Fruit fly (Drosophila melanogaster): ENCODE data around the gene Lsd-2.

Lsd-2 gene

DNA sequence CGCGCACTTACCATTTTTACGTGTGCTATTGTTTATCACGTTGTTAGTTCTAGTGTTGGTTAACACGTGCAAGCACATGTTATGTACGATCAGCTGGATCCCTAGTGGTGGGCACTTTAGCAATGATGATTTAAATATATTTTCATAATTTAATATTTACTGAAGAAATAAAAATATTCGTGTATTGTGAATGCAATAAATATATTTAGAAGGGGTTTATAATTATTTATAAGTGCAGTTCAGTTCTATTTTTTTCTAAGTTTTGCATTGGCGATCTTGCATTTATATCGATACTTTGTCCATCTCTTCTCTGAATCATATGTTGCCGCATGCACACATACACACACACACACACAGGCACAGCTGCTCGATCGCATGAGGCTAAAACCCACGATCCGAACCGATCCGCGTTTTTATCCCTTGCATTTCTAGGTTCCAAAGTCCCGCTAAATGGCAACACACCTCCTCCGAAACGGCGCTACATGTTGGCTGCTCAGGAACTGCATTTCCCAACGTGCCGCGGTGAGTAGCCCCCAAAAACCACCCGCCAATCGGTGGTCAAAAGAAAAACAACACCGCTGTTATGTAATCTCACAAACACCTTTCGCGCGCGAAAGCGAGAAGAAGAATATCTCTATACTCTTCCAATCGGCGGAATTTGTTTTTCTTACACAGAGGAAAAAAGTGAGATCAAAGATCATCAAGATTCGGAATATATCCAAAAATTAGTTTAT lies 9.9 kb upstream of the Lsd-2 start, which contains the start of the genes CG15027 and Dbct (continued):
- TF ChIP-seq pita (GFP tag; optimal IDR thresholded peaks at IDR 0.05) (no peak), Camta (GFP tag; optimal IDR thresholded peaks at IDR 0.05) (no peak), CG4404 (GFP tag; IDR thresholded peaks at IDR 0.05) (peak; percentile 59), CG12659 (GFP tag; optimal IDR thresholded peaks at IDR 0.05) (peak; percentile 64), ro (GFP tag; IDR thresholded peaks at IDR 0.05) (no peak), Hr3 (GFP tag; optimal IDR thresholded peaks at IDR 0.05) (peak; percentile 55), CG4707 (GFP tag; optimal IDR thresholded peaks at IDR 0.05) (no peak), ERR (GFP tag; optimal IDR thresholded peaks at IDR 0.05) (no peak), Hmr (GFP tag; optimal IDR thresholded peaks at IDR 0.05) (peak; percentile 54), Neu2 (GFP tag; optimal IDR thresholded peaks at IDR 0.05; ENCODE audit: borderline replicate concordance) (no peak), otp (GFP tag; IDR thresholded peaks at IDR 0.05) (no peak), GATAe (GFP tag; conservative IDR thresholded peaks at IDR 0.05) (no peak), CG17385 (GFP tag; optimal IDR thresholded peaks at IDR 0.05) (peak; percentile 39), en (GFP tag; optimal IDR thresholded peaks at IDR 0.05) (no peak), gce (GFP tag; IDR thresholded peaks at IDR 0.05) (no peak), Pdp1 (GFP tag; optimal IDR thresholded peaks at IDR 0.05) (peak; percentile 32 to 99), CG3847 (GFP tag; IDR thresholded peaks at IDR 0.05) (peak; percentile 71), emc (GFP tag; optimal IDR thresholded peaks at IDR 0.05) (no peak), CG34422 (GFP tag; IDR thresholded peaks at IDR 0.05) (peak; percentile 58), gsb-n (tag; optimal IDR thresholded peaks at IDR 0.05) (peak; percentile 39), Ssrp (tag; optimal IDR thresholded peaks at IDR 0.05) (peak; percentile 61), Doc3 (GFP tag; IDR thresholded peaks at IDR 0.05; ENCODE audit: partially characterized antibody) (peak; percentile 73; the same call in 2 of the 3 replicates), YL-1 (GFP tag; optimal IDR thresholded peaks at IDR 0.05) (peak; percentile 88), Hr39 (optimal IDR thresholded peaks at IDR 0.05) (no peak), Mrtf (GFP tag; IDR thresholded peaks at IDR 0.05) (0 out of 3 replicates have a peak, but pooled peaks have one; percentile 5), CG8765 (GFP tag; IDR thresholded peaks at IDR 0.05) (peak; percentile 26; the same call in 1 of the 2 replicates), Ptx1 (GFP tag; IDR thresholded peaks at IDR 0.05) (peak; percentile 77), bcd (GFP tag; optimal IDR thresholded peaks at IDR 0.05) (peak; percentile 32), CG6272 (GFP tag; IDR thresholded peaks at IDR 0.05) (peak; percentile 74), CG8924 (tag; optimal IDR thresholded peaks at IDR 0.05) (peak; percentile 70), maf-S (GFP tag; optimal IDR thresholded peaks at IDR 0.05) (no peak), Dref (GFP tag; IDR thresholded peaks at IDR 0.05) (peak; percentile 53), ttk (GFP tag; IDR thresholded peaks at IDR 0.05) (peak; percentile 46), Dll (GFP tag; IDR thresholded peaks at IDR 0.05; ENCODE audit: partially characterized antibody) (peak; percentile 88), CG4617 (GFP tag; optimal IDR thresholded peaks at IDR 0.05; ENCODE audit: borderline replicate concordance) (peak; percentile 27), CG10366 (GFP tag; IDR thresholded peaks at IDR 0.05) (peak; percentile 63), CG9817 (tag; optimal IDR thresholded peaks at IDR 0.05) (peak; percentile 74), sima (GFP tag; optimal IDR thresholded peaks at IDR 0.05) (no peak), trh (GFP tag; optimal IDR thresholded peaks at IDR 0.05) (no peak), Atf6 (GFP tag; IDR thresholded peaks at IDR 0.05) (peak; percentile 49), ewg (GFP tag; optimal IDR thresholded peaks at IDR 0.05) (peak; percentile 19), HmgZ (tag; optimal IDR thresholded peaks at IDR 0.05) (peak; percentile 84), CG2875 (GFP tag; optimal IDR thresholded peaks at IDR 0.05) (no peak), HLH3B (GFP tag; IDR thresholded peaks at IDR 0.05) (peak; percentile 58; the same call in 1 of the 2 replicates), CG10959 (GFP tag; IDR thresholded peaks at IDR 0.05) (0 out of 2 replicates have a peak, but pooled peaks have one; percentile 25), scrt (GFP tag; optimal IDR thresholded peaks at IDR 0.05) (peak; percentile 5), Chrac-16 (GFP tag; optimal IDR thresholded peaks at IDR 0.05) (peak; percentile 62), crc (GFP tag; optimal IDR thresholded peaks at IDR 0.05) (no peak), cad (GFP tag; optimal IDR thresholded peaks at IDR 0.05) (no peak), CG14014 (GFP tag; IDR thresholded peaks at IDR 0.05) (peak; percentile 46; the same call in 1 of the 2 replicates)
